Worm (Caenorhabditis elegans) whole organism, L3 larva: ENCODE measurements around the gene tbp-1.

Source experiments
- R02D3.7 ChIP-seq: fragments of 150-350 bp; optimal IDR thresholded peaks from 2 replicates; lab custom pipeline; 2014; ENCODE audit warnings: missing biosample characterization, missing genetic modification characterization
- ZK546.5 ChIP-seq: sonication (generic microtip); optimal IDR thresholded peaks from 2 replicates; lab custom pipeline; 2017; ENCODE audit warnings: missing biosample characterization, missing genetic modification characterization
- aly-2 ChIP-seq: fragments of 150-350 bp; optimal IDR thresholded peaks from 2 replicates; lab custom pipeline; 2014; ENCODE audit warnings: missing biosample characterization, missing genetic modification characterization
- ama-1 ChIP-seq: fragments of 150-350 bp; optimal IDR thresholded peaks from 2 replicates; lab custom pipeline; 2018
- ceh-16 ChIP-seq: sonication (generic microtip); optimal IDR thresholded peaks from 2 replicates; lab custom pipeline; 2017; ENCODE audit warnings: missing biosample characterization, missing genetic modification characterization
- ceh-28 ChIP-seq: fragments of 150-350 bp; optimal IDR thresholded peaks from 2 replicates; lab custom pipeline; 2014; ENCODE audit warnings: missing biosample characterization, missing genetic modification reagents, missing genetic modification characterization
- ceh-9 ChIP-seq: sonication (generic microtip); optimal IDR thresholded peaks from 2 replicates; lab custom pipeline; 2018; ENCODE audit warnings: missing biosample characterization, missing genetic modification characterization
- daf-12 ChIP-seq: fragments of 150-350 bp; optimal IDR thresholded peaks from 2 replicates; lab custom pipeline; 2014; ENCODE audit warnings: missing biosample characterization, missing genetic modification reagents, missing genetic modification characterization
- egl-27 ChIP-seq: sonication (generic microtip); optimal IDR thresholded peaks from 4 replicates; lab custom pipeline; 2017; ENCODE audit warnings: missing biosample characterization, missing genetic modification reagents, missing genetic modification characterization
- elt-1 ChIP-seq: fragments of 150-350 bp; optimal IDR thresholded peaks from 2 replicates; lab custom pipeline; 2014; ENCODE audit warnings: missing biosample characterization, missing genetic modification characterization
- elt-2 ChIP-seq: sonication (generic microtip); optimal IDR thresholded peaks from 2 replicates; lab custom pipeline; 2016; ENCODE audit warnings: missing genetic modification reagents, mild to moderate bottlenecking, missing genetic modification characterization, missing compliant biosample characterization
- eor-1 ChIP-seq, 2 experiments: fragments of 150-350 bp; optimal IDR thresholded peaks; 2 replicates each; lab custom pipeline; 2014 to 2018; ENCODE audit warnings: missing biosample characterization in 2 of 2, missing genetic modification characterization in 2 of 2
- fkh-10 ChIP-seq: sonication (generic microtip); optimal IDR thresholded peaks from 2 replicates; lab custom pipeline; 2017; ENCODE audit warnings: missing biosample characterization, missing genetic modification reagents, missing genetic modification characterization
- fkh-2 ChIP-seq: fragments of 150-350 bp; optimal IDR thresholded peaks from 2 replicates; lab custom pipeline; 2014; ENCODE audit warnings: missing biosample characterization, missing genetic modification reagents, missing genetic modification characterization
- fos-1 ChIP-seq: fragments of 150-350 bp; optimal IDR thresholded peaks from 2 replicates; lab custom pipeline; 2014; ENCODE audit warnings: missing biosample characterization, missing genetic modification characterization
- hmg-11 ChIP-seq: sonication (generic microtip); optimal IDR thresholded peaks from 2 replicates; lab custom pipeline; 2016; ENCODE audit warnings: missing genetic modification characterization, missing compliant biosample characterization
- jun-1 ChIP-seq: fragments of 150-350 bp; optimal IDR thresholded peaks from 2 replicates; lab custom pipeline; 2014; ENCODE audit warnings: missing biosample characterization, missing genetic modification reagents, missing genetic modification characterization
- lin-15B ChIP-seq: fragments of 150-350 bp; optimal IDR thresholded peaks from 2 replicates; lab custom pipeline; 2014; ENCODE audit warnings: missing biosample characterization, missing genetic modification characterization
- lin-39 ChIP-seq: fragments of 150-350 bp; optimal IDR thresholded peaks from 2 replicates; lab custom pipeline; 2018; ENCODE audit warnings: missing biosample characterization, missing genetic modification reagents, missing genetic modification characterization
- lsy-12 ChIP-seq: sonication (generic microtip); optimal IDR thresholded peaks from 2 replicates; lab custom pipeline; 2016; ENCODE audit warnings: mild to moderate bottlenecking, missing genetic modification characterization, missing compliant biosample characterization
- mdl-1 ChIP-seq: fragments of 150-350 bp; optimal IDR thresholded peaks from 2 replicates; lab custom pipeline; 2014; ENCODE audit warnings: missing biosample characterization, missing genetic modification characterization
- nfya-1 ChIP-seq: sonication (generic microtip); optimal IDR thresholded peaks from 2 replicates; lab custom pipeline; 2017; ENCODE audit warnings: missing genetic modification characterization, mild to moderate bottlenecking, missing compliant biosample characterization, antibody characterized with exemption, moderate library complexity; ENCODE audit not compliant: insufficient read depth
- nhr-11 ChIP-seq: fragments of 150-350 bp; optimal IDR thresholded peaks from 2 replicates; lab custom pipeline; 2014; ENCODE audit warnings: missing biosample characterization, missing genetic modification characterization
- nhr-23 ChIP-seq: fragments of 150-350 bp; optimal IDR thresholded peaks from 2 replicates; lab custom pipeline; 2014; ENCODE audit warnings: missing biosample characterization, missing genetic modification reagents, missing genetic modification characterization
- nhr-237 ChIP-seq: fragments of 150-350 bp; optimal IDR thresholded peaks from 2 replicates; lab custom pipeline; 2014; ENCODE audit warnings: missing biosample characterization, missing genetic modification characterization
- nhr-43 ChIP-seq: sonication (generic microtip); optimal IDR thresholded peaks from 2 replicates; lab custom pipeline; 2016; ENCODE audit warnings: mild to moderate bottlenecking, missing genetic modification characterization, missing compliant biosample characterization; ENCODE audit not compliant: poor library complexity, severe bottlenecking
- nhr-76 ChIP-seq: fragments of 150-350 bp; sonication (generic microtip); optimal IDR thresholded peaks from 5 replicates; lab custom pipeline; 2014; ENCODE audit warnings: missing biosample characterization, missing genetic modification characterization
- skn-1 ChIP-seq: fragments of 150-350 bp; optimal IDR thresholded peaks from 2 replicates; lab custom pipeline; 2014; ENCODE audit warnings: missing biosample characterization, missing genetic modification characterization
- tbx-2 ChIP-seq: sonication (generic microtip); optimal IDR thresholded peaks from 2 replicates; lab custom pipeline; 2016; ENCODE audit warnings: mild to moderate bottlenecking, missing genetic modification characterization, missing compliant biosample characterization
- unc-39 ChIP-seq: sonication (generic microtip); optimal IDR thresholded peaks from 4 replicates; lab custom pipeline; 2017; ENCODE audit warnings: missing biosample characterization, missing genetic modification characterization
- unc-62 ChIP-seq: fragments of 150-350 bp; sonication (generic microtip); optimal IDR thresholded peaks from 4 replicates; lab custom pipeline; 2014; ENCODE audit warnings: missing biosample characterization, missing genetic modification reagents, missing genetic modification characterization
- zag-1 ChIP-seq: fragments of 150-350 bp; optimal IDR thresholded peaks from 2 replicates; lab custom pipeline; 2014; ENCODE audit warnings: missing biosample characterization, missing genetic modification characterization
- ztf-4 ChIP-seq: fragments of 150-350 bp; optimal IDR thresholded peaks from 2 replicates; lab custom pipeline; 2014; ENCODE audit warnings: missing biosample characterization, missing genetic modification characterization

tbp-1 gene

ce11 chrIII:7365602-7366001, 18.2 kb upstream of the tbp-1 start, which contains the start of gene F08F8.11:
Gene F08F8.11, plus strand, starts transcription at chrIII:7365902.
- no peak for TF ChIP-seq unc-62
- TF ChIP-seq zag-1 (tag; lab: Kevin White, UChicago) = no peak
- no peak for TF ChIP-seq aly-2 (tag; lab: Kevin White, UChicago)
- TF ChIP-seq elt-1 (tag; lab: Kevin White, UChicago) = no peak
- no peak for TF ChIP-seq ceh-9 (tag; lab: Kevin White, UChicago)
- no peak for TF ChIP-seq egl-27 (tag; lab: Kevin White, UChicago)
- no peak for TF ChIP-seq ZK546.5
- TF ChIP-seq, all 47 proteins: peak for 0

ce11 chrIII:7367012-7367760, 16.6 kb upstream of the tbp-1 start, which contains the start of the genes T20B12.5 and T20B12.4:
Gene T20B12.5, minus strand, starts transcription at chrIII:7367112.
Gene T20B12.4, plus strand, starts transcription at chrIII:7367710.
- TF ChIP-seq eor-1 (tag; optimal IDR thresholded peaks at IDR 0.05; lab: Kevin White, UChicago) = no peak
- TF ChIP-seq ceh-16 (tag; lab: Kevin White, UChicago) = no peak
- TF ChIP-seq unc-62 = no peak
- no peak for TF ChIP-seq elt-2
- no peak for TF ChIP-seq egl-27 (tag; lab: Kevin White, UChicago)
- no peak for TF ChIP-seq fos-1 (tag; lab: Kevin White, UChicago)
- no peak for TF ChIP-seq nhr-43 (tag; lab: Kevin White, UChicago)
- TF ChIP-seq fkh-2 = no peak
- TF ChIP-seq ama-1 (lab: Kevin White, UChicago) = no peak
- no peak for TF ChIP-seq ztf-4 (tag; lab: Kevin White, UChicago)
- no peak for TF ChIP-seq jun-1 (tag; lab: Kevin White, UChicago)
- no peak for TF ChIP-seq mdl-1
- TF ChIP-seq nhr-76 (tag; lab: Kevin White, UChicago) = no peak
- TF ChIP-seq skn-1 = no peak
- no peak for TF ChIP-seq hmg-11 (tag; lab: Kevin White, UChicago)
- no peak for TF ChIP-seq lin-15B (tag; lab: Kevin White, UChicago)

- TF ChIP-seq aly-2 (tag; lab: Kevin White, UChicago) = no peak
- TF ChIP-seq daf-12 = no peak
- TF ChIP-seq nhr-11 (tag; lab: Kevin White, UChicago) = no peak
- peak; percentile 66 for TF ChIP-seq nhr-43 (tag; lab: Kevin White, UChicago)
- no peak for TF ChIP-seq unc-39
- peak; percentile 62 for TF ChIP-seq nhr-23 (tag; lab: Kevin White, UChicago)
- TF ChIP-seq ceh-9 (tag; lab: Kevin White, UChicago) = no peak
- no peak for TF ChIP-seq skn-1
- peak; percentile 15 for TF ChIP-seq elt-2
- TF ChIP-seq fkh-10 = no peak
- TF ChIP-seq tbx-2 = no peak
- TF ChIP-seq lin-39 (tag; lab: Kevin White, UChicago) = no peak
- no peak for TF ChIP-seq ceh-28 (tag; lab: Kevin White, UChicago)
- TF ChIP-seq nhr-237 (tag; lab: Kevin White, UChicago) = no peak
- peak; percentile 32 for TF ChIP-seq ztf-4 (tag; lab: Kevin White, UChicago)
- peak; percentile 81 for TF ChIP-seq ama-1 (lab: Kevin White, UChicago)
- peak; percentile 78 for TF ChIP-seq lsy-12 (tag; lab: Kevin White, UChicago)
- no peak for TF ChIP-seq fos-1 (tag; lab: Kevin White, UChicago)
Observed at ce11 chrIII:7369394-7370024, 14.3 kb upstream of the tbp-1 start.

- TF ChIP-seq fkh-10 = no peak
- no peak for TF ChIP-seq R02D3.7 (tag; lab: Kevin White, UChicago)
- no peak for TF ChIP-seq elt-1 (tag; lab: Kevin White, UChicago)
- no peak for TF ChIP-seq nhr-11 (tag; lab: Kevin White, UChicago)
- TF ChIP-seq fos-1 (tag; lab: Kevin White, UChicago) = no peak
- TF ChIP-seq ama-1 (lab: Kevin White, UChicago) = no peak
- no peak for TF ChIP-seq nfya-1 (tag; lab: Kevin White, UChicago)
Observed at ce11 chrIII:7370569-7370968, 13.3 kb upstream of the tbp-1 start.
